Worm (Caenorhabditis elegans) whole organism, L4 larva: Measurements from ENCODE around the gene hsp-110.

ENCODE experiments used
- aha-1 ChIP-seq: fragments of 150-350 bp; peaks from one replicate; lab custom pipeline; 2014; ENCODE audit warnings: missing biosample characterization, missing genetic modification characterization
- ama-1 ChIP-seq: fragments of 150-350 bp; optimal IDR thresholded peaks from 2 replicates; lab custom pipeline; 2014; ENCODE audit warnings: inconsistent platforms, mixed read lengths
- ceh-44 ChIP-seq: fragments of 200-800 bp; sonication (Bioruptor generic); IDR thresholded peaks from 2 replicates; pipeline ENCODE4 v1.3.6; 2022; ENCODE audit warnings: missing genetic modification reagents, missing genetic modification characterization, missing compliant biosample characterization
- fos-1 ChIP-seq: fragments of 150-350 bp; optimal IDR thresholded peaks from 2 replicates; lab custom pipeline; 2014; ENCODE audit warnings: missing biosample characterization, missing genetic modification characterization
- lin-15B ChIP-seq: fragments of 150-350 bp; sonication (generic microtip); optimal IDR thresholded peaks from 3 replicates; lab custom pipeline; 2014; ENCODE audit warnings: missing biosample characterization, missing genetic modification characterization
- madf-9 ChIP-seq: fragments of 200-800 bp; sonication (Bioruptor generic); conservative IDR thresholded peaks from 2 replicates; pipeline ENCODE4 v1.3.6; 2022; ENCODE audit warnings: missing genetic modification reagents, missing genetic modification characterization, missing compliant biosample characterization
- mes-2 ChIP-seq: sonication (generic microtip); optimal IDR thresholded peaks from 2 replicates; lab custom pipeline; 2016; ENCODE audit warnings: missing genotype, mild to moderate bottlenecking, missing genetic modification characterization, missing compliant biosample characterization; ENCODE audit not compliant: poor library complexity, severe bottlenecking
- nhr-237 ChIP-seq: sonication (generic microtip); optimal IDR thresholded peaks from 2 replicates; lab custom pipeline; 2017; ENCODE audit warnings: missing biosample characterization, missing genetic modification characterization
- skn-1 ChIP-seq: fragments of 150-350 bp; optimal IDR thresholded peaks from 2 replicates; lab custom pipeline; 2014; ENCODE audit warnings: missing biosample characterization, missing genetic modification characterization
- snpc-4 ChIP-seq: fragments of 150-350 bp; optimal IDR thresholded peaks from 2 replicates; lab custom pipeline; 2014; ENCODE audit warnings: missing biosample characterization, missing genetic modification characterization
- spr-3 ChIP-seq: fragments of 200-800 bp; sonication (Bioruptor generic); optimal IDR thresholded peaks from 2 replicates; lab custom pipeline; 2018; ENCODE audit warnings: mild to moderate bottlenecking, missing genetic modification characterization, missing compliant biosample characterization

DNA sequence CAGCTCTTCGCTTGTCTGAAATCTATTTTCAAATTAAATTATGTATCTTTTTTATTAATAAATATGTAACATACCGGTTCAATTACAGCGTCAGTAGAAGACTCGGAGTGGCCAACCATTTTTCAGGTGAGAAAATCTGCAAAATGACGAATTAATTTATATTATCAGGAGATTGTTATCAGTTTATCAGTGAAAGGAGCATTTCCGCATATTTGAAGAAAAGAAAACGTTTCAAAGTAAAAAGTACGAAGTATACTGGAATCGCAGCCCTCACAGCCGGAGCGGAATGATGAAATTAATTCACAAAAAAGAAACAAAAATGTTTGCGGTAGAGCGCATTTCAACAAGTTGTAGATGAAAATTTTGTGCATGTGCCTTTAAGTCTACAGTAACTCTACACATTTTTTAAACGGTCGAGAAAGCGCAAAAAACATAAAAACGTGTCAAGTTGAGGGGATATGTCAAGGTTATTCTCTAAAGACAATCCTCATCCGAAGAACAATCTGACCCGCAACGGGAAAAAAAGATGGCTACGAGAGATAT is 32.7 kb upstream of the hsp-110 start:
- TF ChIP-seq ceh-44 (GFP tag; lab: Robert Waterston, UW) (no peak), mes-2 (tag; lab: Kevin White, UChicago) (no peak), aha-1 (tag; lab: Kevin White, UChicago) (no peak), ama-1 (no peak), snpc-4 (tag; lab: Kevin White, UChicago) (no peak), spr-3 (GFP tag; lab: Kevin White, UChicago) (no peak), nhr-237 (no peak), fos-1 (tag; lab: Kevin White, UChicago) (no peak), madf-9 (GFP tag; lab: Robert Waterston, UW) (no peak), lin-15B (tag; lab: Kevin White, UChicago) (no peak), skn-1 (tag; lab: Kevin White, UChicago) (no peak)
